Worm (Caenorhabditis elegans): ENCODE data around the gene cyp-33C1.

DNA sequence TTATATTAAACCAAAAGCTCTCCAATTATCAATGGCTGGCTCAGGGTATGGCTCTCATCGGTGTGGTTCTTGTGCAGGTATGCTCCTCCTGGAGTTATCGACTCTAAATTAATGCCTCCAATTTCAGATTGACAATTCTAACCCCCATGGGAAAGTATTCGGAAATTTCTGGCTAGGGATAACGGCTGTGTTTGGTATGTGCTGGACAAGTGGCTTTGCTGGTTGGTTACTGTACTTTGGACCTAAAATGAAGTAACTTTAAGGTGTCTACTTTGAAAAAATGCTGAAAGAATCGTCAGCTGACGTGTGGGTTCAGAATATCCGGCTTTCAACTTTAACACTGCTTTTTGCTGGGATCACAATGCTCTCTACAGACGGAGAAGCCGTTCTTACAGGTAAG is 37.6 kb downstream of the cyp-33C1 start:
- TF ChIP-seq tbx-8 (GFP tag; optimal IDR thresholded peaks at IDR 0.05) (no peak), unc-62 (GFP tag; optimal IDR thresholded peaks at IDR 0.05) (no peak), hlh-1 (tag; optimal IDR thresholded peaks at IDR 0.05) (no peak), blmp-1 (tag; optimal IDR thresholded peaks at IDR 0.05) (no peak), unc-39 (tag; optimal IDR thresholded peaks at IDR 0.05) (no peak), lin-13 (tag; optimal IDR thresholded peaks at IDR 0.05) (no peak), sptf-1 (tag; optimal IDR thresholded peaks at IDR 0.05) (no peak), ces-1 (GFP tag; optimal IDR thresholded peaks at IDR 0.05) (no peak), mab-5 (tag; optimal IDR thresholded peaks at IDR 0.05) (no peak)
